Fruit fly (Drosophila melanogaster) whole organism, embryonic: ENCODE measurements around the gene Der-2.

Source experiments
- ATbp ChIP-seq: fragments of 200-800 bp; sonication (Bioruptor generic); optimal IDR thresholded peaks from 2 replicates; lab custom pipeline; 2017; ENCODE audit warnings: missing biosample characterization, mild to moderate bottlenecking, missing genetic modification characterization, missing genetic modification reagents
- Awh ChIP-seq: fragments of 200-800 bp; sonication (Bioruptor generic); IDR thresholded peaks from 2 replicates; pipeline ENCODE4, ENCODE4 v1.3.6; 2022; ENCODE audit warnings: missing biosample characterization, missing genetic modification characterization
- CG10366 ChIP-seq: fragments of 200-800 bp; sonication (Bioruptor generic); IDR thresholded peaks from 2 replicates; pipeline ENCODE4 v1.3.6; 2022; ENCODE audit warnings: missing biosample characterization, missing genetic modification characterization
- CG11560 ChIP-seq: fragments of 200-800 bp; sonication (Bioruptor generic); IDR thresholded peaks from 3 replicates; pipeline ENCODE4 v1.3.6; 2022; ENCODE audit warnings: missing biosample characterization, missing genetic modification characterization
- CG1233 ChIP-seq: fragments of 200-800 bp; sonication (Bioruptor generic); optimal IDR thresholded peaks from 4 replicates; lab custom pipeline; 2018; ENCODE audit warnings: missing biosample characterization, mild to moderate bottlenecking, missing genetic modification characterization
- CG13296 ChIP-seq: fragments of 200-800 bp; sonication (Bioruptor generic); optimal IDR thresholded peaks from 3 replicates; lab custom pipeline; 2018; ENCODE audit warnings: missing biosample characterization, mild to moderate bottlenecking, missing genetic modification characterization
- CG13624 ChIP-seq: fragments of 200-800 bp; sonication (Bioruptor generic); optimal IDR thresholded peaks from 2 replicates; lab custom pipeline; 2016; ENCODE audit warnings: missing biosample characterization, missing genetic modification characterization
- CG14710 ChIP-seq: fragments of 200-800 bp; sonication (Bioruptor generic); optimal IDR thresholded peaks from 3 replicates; lab custom pipeline; 2019; ENCODE audit warnings: missing biosample characterization, mild to moderate bottlenecking, missing genetic modification characterization, moderate library complexity
- CG15011 ChIP-seq: fragments of 200-800 bp; sonication (Bioruptor generic); optimal IDR thresholded peaks from 3 replicates; lab custom pipeline; 2018; ENCODE audit warnings: missing biosample characterization, mild to moderate bottlenecking, missing genetic modification characterization
- CG16779 ChIP-seq: fragments of 200-800 bp; sonication (Bioruptor generic); IDR thresholded peaks from 2 replicates; pipeline ENCODE4 v1.3.6; 2022; ENCODE audit warnings: missing biosample characterization, missing genetic modification characterization
- CG2116 ChIP-seq: fragments of 200-800 bp; sonication (Bioruptor generic); optimal IDR thresholded peaks from 3 replicates; lab custom pipeline; 2018; ENCODE audit warnings: missing biosample characterization, mild to moderate bottlenecking, missing genetic modification characterization
- CG2889 ChIP-seq: fragments of 200-800 bp; sonication (Bioruptor generic); IDR thresholded peaks from 3 replicates; pipeline ENCODE4 v1.3.6; 2022; ENCODE audit warnings: missing biosample characterization, missing genetic modification characterization
- CG34224 ChIP-seq: fragments of 200-800 bp; sonication (Bioruptor generic); IDR thresholded peaks from 3 replicates; pipeline ENCODE4 v1.3.6; 2022; ENCODE audit warnings: missing biosample characterization, missing genetic modification characterization; ENCODE audit not compliant: partially characterized antibody
- CG42726 ChIP-seq: fragments of 200-800 bp; sonication (Bioruptor generic); IDR thresholded peaks from 2 replicates; pipeline ENCODE4 v1.3.6; 2022; ENCODE audit warnings: missing biosample characterization, missing genetic modification characterization; ENCODE audit not compliant: partially characterized antibody
- CG4730 ChIP-seq: fragments of 200-800 bp; sonication (Bioruptor generic); IDR thresholded peaks from 2 replicates; pipeline ENCODE4 v1.3.6; 2022; ENCODE audit warnings: missing biosample characterization, missing genetic modification characterization
- CG5180 ChIP-seq: fragments of 200-800 bp; sonication (Bioruptor generic); optimal IDR thresholded peaks from 3 replicates; lab custom pipeline; 2017; ENCODE audit warnings: missing biosample characterization, missing genetic modification characterization, mild to moderate bottlenecking, moderate library complexity, missing genetic modification reagents
- CG5245 ChIP-seq: fragments of 200-800 bp; sonication (Bioruptor generic); optimal IDR thresholded peaks from 3 replicates; lab custom pipeline; 2016; ENCODE audit warnings: missing biosample characterization, missing genetic modification characterization
- CG6689 ChIP-seq: fragments of 200-800 bp; sonication (Bioruptor generic); IDR thresholded peaks from 2 replicates; pipeline ENCODE4 v1.3.6; 2022; ENCODE audit warnings: missing biosample characterization, missing genetic modification characterization
- CG6791 ChIP-seq: fragments of 200-800 bp; sonication (Bioruptor generic); IDR thresholded peaks from 3 replicates; pipeline ENCODE4 v1.3.6; 2022; ENCODE audit warnings: missing biosample characterization, missing genetic modification characterization; ENCODE audit not compliant: partially characterized antibody
- CG6813 ChIP-seq: fragments of 200-800 bp; sonication (Bioruptor generic); optimal IDR thresholded peaks from 2 replicates; lab custom pipeline; 2017; ENCODE audit warnings: missing biosample characterization, missing genetic modification characterization, mild to moderate bottlenecking, moderate library complexity, missing genetic modification reagents
- CG7372 ChIP-seq: fragments of 200-800 bp; sonication (Bioruptor generic); IDR thresholded peaks from 2 replicates; pipeline ENCODE4 v1.3.6; 2022; ENCODE audit warnings: missing biosample characterization, missing genetic modification characterization
- CG9797 ChIP-seq: fragments of 200-800 bp; sonication (Bioruptor generic); optimal IDR thresholded peaks from 3 replicates; lab custom pipeline; 2018; ENCODE audit warnings: missing biosample characterization, mild to moderate bottlenecking, missing genetic modification characterization
- Chrac-16 ChIP-seq: fragments of 200-800 bp; sonication (Bioruptor generic); optimal IDR thresholded peaks from 3 replicates; lab custom pipeline; 2016; ENCODE audit warnings: missing biosample characterization, missing genetic modification characterization
- D ChIP-seq, 2 experiments: fragments of 200-800 bp in 1 of 2; fragments of >200 bp in 1 of 2; sonication (Bioruptor generic) in 1 of 2; optimal IDR thresholded peaks; 2 replicates in 1 of 2; 3 replicates in 1 of 2; lab custom pipeline; 2017; ENCODE audit warnings: mild to moderate bottlenecking in 1 of 2, missing biosample characterization in 1 of 2, missing genetic modification characterization in 1 of 2, missing genetic modification reagents in 1 of 2
- Dad ChIP-seq: fragments of 200-800 bp; sonication (Bioruptor generic); optimal IDR thresholded peaks from 3 replicates; lab custom pipeline; 2016; ENCODE audit warnings: missing biosample characterization, missing genetic modification characterization
- Doc3 ChIP-seq: fragments of 200-800 bp; sonication (Bioruptor generic); IDR thresholded peaks from 3 replicates; pipeline ENCODE4 v1.3.6; 2022; ENCODE audit warnings: missing biosample characterization, missing genetic modification characterization; ENCODE audit not compliant: partially characterized antibody
- Gsc ChIP-seq: fragments of 200-800 bp; sonication (Bioruptor generic); IDR thresholded peaks from 2 replicates; pipeline ENCODE4 v1.3.6; 2022; ENCODE audit warnings: missing biosample characterization, missing genetic modification characterization
- Gug ChIP-seq: fragments of 200-800 bp; sonication (Bioruptor generic); IDR thresholded peaks from 4 replicates; pipeline ENCODE4 v1.3.6; 2022; ENCODE audit warnings: missing biosample characterization, missing genetic modification characterization
- Jarid2 ChIP-seq: fragments of 200-800 bp; sonication (Bioruptor generic); optimal IDR thresholded peaks from 3 replicates; lab custom pipeline; 2017; ENCODE audit warnings: mild to moderate bottlenecking, missing biosample characterization, missing genetic modification reagents, missing genetic modification characterization
- Lhr ChIP-seq: fragments of 200-800 bp; sonication (Bioruptor generic); optimal IDR thresholded peaks from 3 replicates; lab custom pipeline; 2017; ENCODE audit warnings: mild to moderate bottlenecking, missing biosample characterization, missing genetic modification reagents, missing genetic modification characterization
- Lpt ChIP-seq: fragments of >200 bp; optimal IDR thresholded peaks from 2 replicates; lab custom pipeline; 2018; ENCODE audit warnings: missing biosample characterization, missing genetic modification characterization
- NC2α ChIP-seq: fragments of 200-800 bp; sonication (Bioruptor generic); optimal IDR thresholded peaks from 2 replicates; lab custom pipeline; 2016; ENCODE audit warnings: missing biosample characterization, missing genetic modification characterization
- Poxn ChIP-seq: fragments of 200-800 bp; sonication (Bioruptor generic); IDR thresholded peaks from 2 replicates; pipeline ENCODE4 v1.3.6; 2022; ENCODE audit warnings: missing biosample characterization, missing genetic modification characterization
- Rfx ChIP-seq: fragments of 200-800 bp; sonication (Bioruptor generic); IDR thresholded peaks from 2 replicates; pipeline ENCODE4 v1.3.6; 2022; ENCODE audit warnings: missing biosample characterization, missing genetic modification characterization
- Scr ChIP-seq: fragments of 200-800 bp; sonication (Bioruptor generic); IDR thresholded peaks from 2 replicates; pipeline ENCODE4 v1.3.6; 2022; ENCODE audit warnings: missing biosample characterization, missing genetic modification characterization; ENCODE audit not compliant: partially characterized antibody
- cas ChIP-seq: fragments of 200-800 bp; sonication (Bioruptor generic); IDR thresholded peaks from 2 replicates; pipeline ENCODE4 v1.3.6; 2022; ENCODE audit warnings: missing biosample characterization, missing genetic modification characterization
- cg ChIP-seq: fragments of 200-800 bp; sonication (Bioruptor generic); optimal IDR thresholded peaks from 3 replicates; lab custom pipeline; 2019; ENCODE audit warnings: missing biosample characterization, mild to moderate bottlenecking, missing genetic modification characterization, moderate library complexity
- dpn ChIP-seq, 2 experiments: fragments of 200-800 bp; sonication (Bioruptor generic); optimal IDR thresholded peaks; 3 replicates each; lab custom pipeline; 2016; ENCODE audit warnings: missing biosample characterization in 2 of 2, missing genetic modification characterization in 2 of 2
- esg ChIP-seq: fragments of 200-800 bp; sonication (Bioruptor generic); conservative IDR thresholded peaks from 2 replicates; pipeline ENCODE4 v1.3.6; 2022; ENCODE audit warnings: missing biosample characterization, missing genetic modification characterization
- grau ChIP-seq: fragments of 200-800 bp; optimal IDR thresholded peaks from 3 replicates; lab custom pipeline; 2019; ENCODE audit warnings: missing biosample characterization, mild to moderate bottlenecking, missing genetic modification characterization, moderate library complexity
- hth ChIP-seq: fragments of >200 bp; optimal IDR thresholded peaks from 2 replicates; lab custom pipeline; 2017; ENCODE audit warnings: inconsistent platforms
- insv ChIP-seq, 2 experiments: fragments of 200-800 bp; sonication (Bioruptor generic); optimal IDR thresholded peaks; 3 replicates each; lab custom pipeline; 2016 to 2018; ENCODE audit warnings: missing biosample characterization in 2 of 2, missing genetic modification characterization in 2 of 2
- inv ChIP-seq: fragments of 200-800 bp; sonication (Bioruptor generic); IDR thresholded peaks from 2 replicates; pipeline ENCODE4 v1.3.6; 2022; ENCODE audit warnings: missing biosample characterization, missing genetic modification characterization; ENCODE audit not compliant: partially characterized antibody
- lab ChIP-seq: fragments of 200-800 bp; sonication (Bioruptor generic); optimal IDR thresholded peaks from 3 replicates; lab custom pipeline; 2017; ENCODE audit warnings: missing biosample characterization, missing genetic modification characterization, mild to moderate bottlenecking, moderate library complexity, missing genetic modification reagents
- pzg ChIP-seq: fragments of 200-800 bp; sonication (Bioruptor generic); optimal IDR thresholded peaks from 3 replicates; lab custom pipeline; 2018; ENCODE audit warnings: missing biosample characterization, mild to moderate bottlenecking, missing genetic modification characterization, moderate library complexity
- sd ChIP-seq: fragments of 200-800 bp; sonication (Bioruptor generic); optimal IDR thresholded peaks from 3 replicates; lab custom pipeline; 2018; ENCODE audit warnings: missing biosample characterization, mild to moderate bottlenecking, missing genetic modification characterization, moderate library complexity
- sens-2 ChIP-seq: fragments of 200-800 bp; sonication (Bioruptor generic); IDR thresholded peaks from 2 replicates; pipeline ENCODE4 v1.3.6; 2022; ENCODE audit warnings: missing biosample characterization, missing genetic modification characterization
- shn ChIP-seq: fragments of 200-800 bp; sonication (Bioruptor generic); optimal IDR thresholded peaks from 3 replicates; lab custom pipeline; 2016; ENCODE audit warnings: missing biosample characterization, missing genetic modification characterization
- ssp ChIP-seq: fragments of 200-800 bp; sonication (Bioruptor generic); IDR thresholded peaks from 2 replicates; pipeline ENCODE4 v1.3.6; 2022; ENCODE audit warnings: missing biosample characterization, missing genetic modification characterization
- tna ChIP-seq: fragments of 200-800 bp; sonication (Bioruptor generic); IDR thresholded peaks from 2 replicates; pipeline ENCODE4 v1.3.6; 2022; ENCODE audit warnings: missing biosample characterization, missing genetic modification characterization; ENCODE audit not compliant: partially characterized antibody

Der-2 gene

dm6 chr3R:16453597-16453996 lies 30.4 kb downstream of the Der-2 start, which contains the start of gene Pak3 (continued):
- peak; percentile 85 for TF ChIP-seq pzg (GFP tag; lab: Kevin White, UChicago)
- TF ChIP-seq Scr, result peak; percentile 68
- TF ChIP-seq CG10366 (GFP tag; lab: Robert Waterston, UW), result no peak
- TF ChIP-seq CG5245 (GFP tag; lab: Kevin White, UChicago), result no peak
- TF ChIP-seq Dad, result no peak
- no peak for TF ChIP-seq CG4730
- TF ChIP-seq CG2889 (GFP tag; lab: Robert Waterston, UW), result no peak
- no peak for TF ChIP-seq Chrac-16 (GFP tag; lab: Kevin White, UChicago)
- TF ChIP-seq tna (GFP tag; lab: Robert Waterston, UW), result no peak; the same call in 1 of the 2 replicates
- TF ChIP-seq CG1233 (GFP tag; lab: Kevin White, UChicago), result no peak
- no peak for TF ChIP-seq Lpt
- no peak for TF ChIP-seq CG34224
- TF ChIP-seq CG11560 (tag; lab: Robert Waterston, UW), result no peak
- no peak for TF ChIP-seq grau
- peak; percentile 86 for TF ChIP-seq CG9797 (GFP tag; lab: Kevin White, UChicago)
- TF ChIP-seq CG14710 (tag; lab: Kevin White, UChicago), result peak; percentile 90
- peak; percentile 12 for TF ChIP-seq CG13296 (GFP tag; lab: Kevin White, UChicago)
- TF ChIP-seq Poxn (GFP tag; lab: Robert Waterston, UW), result no peak
- TF ChIP-seq Rfx (GFP tag; lab: Robert Waterston, UW), result peak; percentile 6; the same call in 1 of the 2 replicates
- TF ChIP-seq Jarid2 (GFP tag; lab: Kevin White, UChicago), result peak; percentile 87
- peak; percentile 60 for TF ChIP-seq CG2116 (GFP tag; lab: Kevin White, UChicago)
- no peak for TF ChIP-seq lab (GFP tag; lab: Kevin White, UChicago)
- TF ChIP-seq CG6689 (GFP tag; lab: Robert Waterston, UW), result no peak
- peak; percentile 61 for TF ChIP-seq ssp (GFP tag; lab: Robert Waterston, UW)
- no peak for TF ChIP-seq CG16779 (GFP tag; lab: Robert Waterston, UW)
- no peak for TF ChIP-seq hth (lab: Kevin White, UChicago)
- TF ChIP-seq cg (GFP tag; lab: Kevin White, UChicago), result no peak
- TF ChIP-seq CG15011 (GFP tag; lab: Kevin White, UChicago), result no peak
- TF ChIP-seq CG42726, result peak; percentile 73
- TF ChIP-seq Awh (GFP tag; lab: Robert Waterston, UW), result 0 out of 2 replicates have a peak, but pooled peaks have one; percentile 10
- peak; percentile 67 for TF ChIP-seq inv (GFP tag; lab: Robert Waterston, UW)
- peak; percentile 77 for TF ChIP-seq CG6791 (GFP tag; lab: Robert Waterston, UW)
- no peak for TF ChIP-seq esg (GFP tag; lab: Robert Waterston, UW)
- TF ChIP-seq sens-2, result no peak
- TF ChIP-seq Doc3 (GFP tag; lab: Robert Waterston, UW), result peak; percentile 47; the same call in 1 of the 3 replicates
- no peak for TF ChIP-seq ATbp (GFP tag; lab: Kevin White, UChicago)
- TF ChIP-seq CG13624 (GFP tag; lab: Kevin White, UChicago), result no peak
- TF ChIP-seq shn (GFP tag; lab: Kevin White, UChicago), result no peak
- no peak for TF ChIP-seq CG5180 (GFP tag; lab: Kevin White, UChicago)
- no peak for TF ChIP-seq Gug (GFP tag; lab: Robert Waterston, UW)
- no peak for TF ChIP-seq CG6813 (GFP tag; lab: Kevin White, UChicago)
- TF ChIP-seq insv (GFP tag; optimal IDR thresholded peaks at IDR 0.05; lab: Kevin White, UChicago), result no peak
- no peak for TF ChIP-seq dpn (GFP tag; optimal IDR thresholded peaks at IDR 0.05; lab: Kevin White, UChicago)
- TF ChIP-seq Lhr (GFP tag; lab: Kevin White, UChicago), result peak; percentile 32
- TF ChIP-seq cas (GFP tag; lab: Robert Waterston, UW), result no peak
- TF ChIP-seq CG7372 (GFP tag; lab: Robert Waterston, UW), result no peak
- no peak for TF ChIP-seq Gsc (GFP tag; lab: Robert Waterston, UW)
- TF ChIP-seq NC2α (GFP tag; lab: Kevin White, UChicago), result no peak
- TF ChIP-seq sd (tag; lab: Kevin White, UChicago), result no peak
- no peak for TF ChIP-seq D (optimal IDR thresholded peaks at IDR 0.05; lab: Kevin White, UChicago)
- no peak for TF ChIP-seq D (GFP tag; optimal IDR thresholded peaks at IDR 0.05; lab: Kevin White, UChicago)
